Worm (Caenorhabditis elegans): ENCODE results near the gene srx-96.

ce11 chrV:13690276-13690675 lies 20.9 kb upstream of the srx-96 start:
- TF ChIP-seq rec-8 (tag; optimal IDR thresholded peaks at IDR 0.05) (no peak), Y79H2A.3 (GFP tag; conservative IDR thresholded peaks at IDR 0.05) (no peak), snpc-1.1 (tag; optimal IDR thresholded peaks at IDR 0.05; ENCODE audit: insufficient read depth) (no peak), lir-1 (GFP tag; conservative IDR thresholded peaks at IDR 0.05) (no peak), Y95B8A.8 (GFP tag; IDR thresholded peaks at IDR 0.05) (no peak), attf-3 (GFP tag; conservative IDR thresholded peaks at IDR 0.05) (no peak), ekl-4 (GFP tag; IDR thresholded peaks at IDR 0.05) (no peak), pbrm-1 (GFP tag; IDR thresholded peaks at IDR 0.05) (no peak), aptf-2 (GFP tag; conservative IDR thresholded peaks at IDR 0.05) (no peak), mel-28 (tag; optimal IDR thresholded peaks at IDR 0.05; ENCODE audit: borderline replicate concordance) (no peak), hlh-12 (tag; optimal IDR thresholded peaks at IDR 0.05) (no peak)
